Fruit fly (Drosophila melanogaster) whole organism, embryonic: ENCODE data around the gene Mlp84B.
A peak's percentile ranks its signal among the peaks of the same experiment; 100 is the strongest.

Source experiments
- Adf1 ChIP-seq: fragments of 200-800 bp; sonication (Bioruptor generic); IDR thresholded peaks from 2 replicates; pipeline ENCODE4 v1.3.6; 2022; ENCODE audit warnings: missing biosample characterization, missing genetic modification characterization
- Bgb ChIP-seq: fragments of 200-800 bp; sonication (Bioruptor generic); IDR thresholded peaks from 2 replicates; pipeline ENCODE4 v1.3.6; 2022; ENCODE audit warnings: missing biosample characterization, missing genetic modification characterization; ENCODE audit not compliant: partially characterized antibody
- C15 ChIP-seq: fragments of 200-800 bp; sonication (Bioruptor generic); IDR thresholded peaks from 3 replicates; pipeline ENCODE4 v1.3.6; 2022; ENCODE audit warnings: missing biosample characterization, missing genetic modification characterization
- CG13424 ChIP-seq: fragments of 200-800 bp; sonication (Bioruptor generic); optimal IDR thresholded peaks from 2 replicates; lab custom pipeline; 2019; ENCODE audit warnings: missing biosample characterization, mild to moderate bottlenecking, missing genetic modification characterization, moderate library complexity
- CG15073 ChIP-seq: fragments of 200-800 bp; sonication (Bioruptor generic); optimal IDR thresholded peaks from 2 replicates; lab custom pipeline; 2016; ENCODE audit warnings: missing biosample characterization, missing genetic modification characterization
- CG2199 ChIP-seq: fragments of 200-800 bp; sonication (Bioruptor generic); IDR thresholded peaks from 3 replicates; pipeline ENCODE4 v1.3.6; 2022; ENCODE audit warnings: missing biosample characterization, missing genetic modification characterization
- CG2202 ChIP-seq: fragments of 200-800 bp; sonication (Bioruptor generic); optimal IDR thresholded peaks from 2 replicates; lab custom pipeline; 2018; ENCODE audit warnings: missing biosample characterization, mild to moderate bottlenecking, missing genetic modification characterization
- CG2889 ChIP-seq: fragments of 200-800 bp; sonication (Bioruptor generic); IDR thresholded peaks from 3 replicates; pipeline ENCODE4 v1.3.6; 2022; ENCODE audit warnings: missing biosample characterization, missing genetic modification characterization
- CG3065 ChIP-seq: fragments of 200-800 bp; sonication (Bioruptor generic); optimal IDR thresholded peaks from 2 replicates; lab custom pipeline; 2016; ENCODE audit warnings: missing biosample characterization, missing genetic modification characterization
- CG34376 ChIP-seq: fragments of 200-800 bp; sonication (Bioruptor generic); optimal IDR thresholded peaks from 2 replicates; lab custom pipeline; 2018; ENCODE audit warnings: missing biosample characterization, mild to moderate bottlenecking, missing genetic modification characterization
- CG42726 ChIP-seq: fragments of 200-800 bp; sonication (Bioruptor generic); IDR thresholded peaks from 2 replicates; pipeline ENCODE4 v1.3.6; 2022; ENCODE audit warnings: missing biosample characterization, missing genetic modification characterization; ENCODE audit not compliant: partially characterized antibody
- CG4328 ChIP-seq: fragments of 200-800 bp; sonication (Bioruptor generic); optimal IDR thresholded peaks from 3 replicates; lab custom pipeline; 2017; ENCODE audit warnings: missing biosample characterization, missing genetic modification reagents, missing genetic modification characterization
- CG43689 ChIP-seq: fragments of 200-800 bp; sonication (Bioruptor generic); IDR thresholded peaks from 2 replicates; pipeline ENCODE4 v1.3.6; 2022; ENCODE audit warnings: missing biosample characterization, missing genetic modification characterization
- CG4820 ChIP-seq: fragments of 200-800 bp; sonication (Bioruptor generic); optimal IDR thresholded peaks from 3 replicates; lab custom pipeline; 2016; ENCODE audit warnings: missing biosample characterization, missing genetic modification characterization
- CG5953 ChIP-seq: fragments of 200-800 bp; sonication (Bioruptor generic); IDR thresholded peaks from 2 replicates; pipeline ENCODE4 v1.3.6; 2022; ENCODE audit warnings: missing biosample characterization, missing genetic modification characterization
- CG6654 ChIP-seq: fragments of 200-800 bp; sonication (Bioruptor generic); optimal IDR thresholded peaks from 2 replicates; lab custom pipeline; 2017; ENCODE audit warnings: missing biosample characterization, mild to moderate bottlenecking, missing genetic modification characterization
- CG7271 ChIP-seq: fragments of 200-800 bp; sonication (Bioruptor generic); optimal IDR thresholded peaks from 2 replicates; lab custom pipeline; 2018; ENCODE audit warnings: missing biosample characterization, mild to moderate bottlenecking, missing genetic modification characterization, moderate library complexity
- CG7786 ChIP-seq: fragments of 200-800 bp; sonication (Bioruptor generic); optimal IDR thresholded peaks from 2 replicates; lab custom pipeline; 2016; ENCODE audit warnings: missing biosample characterization, missing genetic modification characterization
- CG8281 ChIP-seq: fragments of 200-800 bp; sonication (Bioruptor generic); optimal IDR thresholded peaks from 2 replicates; lab custom pipeline; 2018; ENCODE audit warnings: missing biosample characterization, mild to moderate bottlenecking, missing genetic modification characterization, moderate library complexity
- CG8290 ChIP-seq, 3 experiments: fragments of 200-800 bp; sonication (Bioruptor generic); optimal IDR thresholded peaks; 2 replicates each; lab custom pipeline; 2016 to 2019; ENCODE audit warnings: missing biosample characterization in 3 of 3, missing genetic modification characterization in 3 of 3, mild to moderate bottlenecking in 2 of 3, moderate library complexity in 1 of 3
- CHES-1-like ChIP-seq: fragments of 200-800 bp; sonication (Bioruptor generic); optimal IDR thresholded peaks from 2 replicates; lab custom pipeline; 2016; ENCODE audit warnings: missing biosample characterization, missing genetic modification characterization
- D19B ChIP-seq: fragments of 200-800 bp; sonication (Bioruptor generic); optimal IDR thresholded peaks from 2 replicates; lab custom pipeline; 2017; ENCODE audit warnings: missing biosample characterization, mild to moderate bottlenecking, missing genetic modification characterization
- Dip2 ChIP-seq: fragments of 200-800 bp; sonication (Bioruptor generic); IDR thresholded peaks from 2 replicates; pipeline ENCODE4 v1.3.6; 2022; ENCODE audit warnings: missing biosample characterization, missing genetic modification characterization
- Ets65A ChIP-seq: fragments of 200-800 bp; sonication (Bioruptor generic); peaks from one replicate; lab custom pipeline; 2016; ENCODE audit warnings: missing biosample characterization, missing genetic modification characterization
- Hmr ChIP-seq: fragments of 200-800 bp; sonication (Bioruptor generic); optimal IDR thresholded peaks from 3 replicates; lab custom pipeline; 2017; ENCODE audit warnings: mild to moderate bottlenecking, missing biosample characterization, missing genetic modification reagents, missing genetic modification characterization
- Hmx ChIP-seq: fragments of 200-800 bp; sonication (Bioruptor generic); optimal IDR thresholded peaks from 2 replicates; lab custom pipeline; 2016; ENCODE audit warnings: missing biosample characterization, missing genetic modification characterization
- MBD-R2 ChIP-seq: fragments of 200-800 bp; sonication (Bioruptor generic); IDR thresholded peaks from 2 replicates; pipeline ENCODE4 v1.3.6; 2022; ENCODE audit warnings: missing biosample characterization, missing genetic modification characterization
- PHDP ChIP-seq: fragments of 200-800 bp; sonication (Bioruptor generic); optimal IDR thresholded peaks from 3 replicates; lab custom pipeline; 2018; ENCODE audit warnings: missing biosample characterization, mild to moderate bottlenecking, missing genetic modification characterization, moderate library complexity
- Rfx ChIP-seq: fragments of 200-800 bp; sonication (Bioruptor generic); IDR thresholded peaks from 2 replicates; pipeline ENCODE4 v1.3.6; 2022; ENCODE audit warnings: missing biosample characterization, missing genetic modification characterization
- Six4 ChIP-seq: fragments of 200-800 bp; sonication (Bioruptor generic); optimal IDR thresholded peaks from 2 replicates; lab custom pipeline; 2016; ENCODE audit warnings: missing biosample characterization, missing genetic modification characterization
- aop ChIP-seq: fragments of 200-800 bp; sonication (Bioruptor generic); IDR thresholded peaks from 2 replicates; pipeline ENCODE4 v1.3.6; 2022; ENCODE audit warnings: missing biosample characterization, missing genetic modification characterization
- ato ChIP-seq: fragments of 200-800 bp; sonication (Bioruptor generic); IDR thresholded peaks from 2 replicates; pipeline ENCODE4 v1.3.6; 2022; ENCODE audit warnings: missing biosample characterization, missing genetic modification characterization; ENCODE audit not compliant: partially characterized antibody
- btn ChIP-seq: fragments of 200-800 bp; sonication (Bioruptor generic); optimal IDR thresholded peaks from 2 replicates; lab custom pipeline; 2016; ENCODE audit warnings: missing biosample characterization, missing genetic modification characterization
- chinmo ChIP-seq: fragments of 200-800 bp; sonication (Bioruptor generic); IDR thresholded peaks from 4 replicates; pipeline ENCODE4 v1.3.6; 2022; ENCODE audit warnings: missing biosample characterization, missing genetic modification characterization; ENCODE audit not compliant: partially characterized antibody
- crol ChIP-seq: fragments of 200-800 bp; sonication (Bioruptor generic); IDR thresholded peaks from 2 replicates; pipeline ENCODE4 v1.3.6; 2022; ENCODE audit warnings: missing biosample characterization, missing genetic modification characterization
- dysf ChIP-seq: fragments of 200-800 bp; sonication (Bioruptor generic); IDR thresholded peaks from 3 replicates; pipeline ENCODE4 v1.3.6; 2022; ENCODE audit warnings: missing biosample characterization, missing genetic modification characterization
- fd64A ChIP-seq: fragments of 200-800 bp; sonication (Bioruptor generic); optimal IDR thresholded peaks from 3 replicates; lab custom pipeline; 2018; ENCODE audit warnings: missing biosample characterization, mild to moderate bottlenecking, missing genetic modification characterization
- gcm2 ChIP-seq: fragments of 200-800 bp; sonication (Bioruptor generic); optimal IDR thresholded peaks from 2 replicates; lab custom pipeline; 2016; ENCODE audit warnings: missing biosample characterization, missing genetic modification characterization
- gt ChIP-seq: fragments of 200-800 bp; sonication (Bioruptor generic); IDR thresholded peaks from 2 replicates; pipeline ENCODE4 v1.3.6; 2022; ENCODE audit warnings: missing biosample characterization, missing genetic modification characterization
- insv ChIP-seq, 2 experiments: fragments of 200-800 bp; sonication (Bioruptor generic); optimal IDR thresholded peaks; 3 replicates each; lab custom pipeline; 2016 to 2018; ENCODE audit warnings: missing biosample characterization in 2 of 2, missing genetic modification characterization in 2 of 2
- lola ChIP-seq, 3 experiments: fragments of >200 bp in 2 of 3; fragments of 200-800 bp in 1 of 3; sonication (Bioruptor generic) in 1 of 3; optimal IDR thresholded peaks; 2 replicates each; lab custom pipeline; 2017 to 2019; ENCODE audit warnings: missing biosample characterization in 3 of 3, missing genetic modification characterization in 3 of 3, mild to moderate bottlenecking in 1 of 3, moderate library complexity in 1 of 3
- lov ChIP-seq, 2 experiments: fragments of 200-800 bp in 1 of 2; fragments of >200 bp in 1 of 2; sonication (Bioruptor generic) in 1 of 2; IDR thresholded peaks in 1 of 2; optimal IDR thresholded peaks in 1 of 2; 2 replicates in 1 of 2; 3 replicates in 1 of 2; pipeline versions ENCODE4 v1.3.6 to Lab custom; 2017 to 2022; ENCODE audit warnings: missing biosample characterization in 1 of 2, missing genetic modification characterization in 1 of 2
- pb ChIP-seq: fragments of 200-800 bp; sonication (Bioruptor generic); optimal IDR thresholded peaks from 3 replicates; lab custom pipeline; 2016; ENCODE audit warnings: missing biosample characterization, missing genetic modification characterization
- peb ChIP-seq: fragments of 200-800 bp; sonication (Bioruptor generic); IDR thresholded peaks from 2 replicates; pipeline ENCODE4 v1.3.6; 2022; ENCODE audit warnings: missing biosample characterization, missing genetic modification characterization
- pfk ChIP-seq: fragments of 200-800 bp; sonication (Bioruptor generic); optimal IDR thresholded peaks from 2 replicates; lab custom pipeline; 2018; ENCODE audit warnings: missing biosample characterization, mild to moderate bottlenecking, missing genetic modification characterization, moderate library complexity
- stwl ChIP-seq: fragments of 200-800 bp; sonication (Bioruptor generic); optimal IDR thresholded peaks from 3 replicates; lab custom pipeline; 2018; ENCODE audit warnings: missing biosample characterization, mild to moderate bottlenecking, missing genetic modification characterization, moderate library complexity
- tap ChIP-seq: fragments of 200-800 bp; optimal IDR thresholded peaks from 3 replicates; lab custom pipeline; 2019; ENCODE audit warnings: missing biosample characterization, mild to moderate bottlenecking, missing genetic modification characterization, moderate library complexity
- unpg ChIP-seq: fragments of 200-800 bp; sonication (Bioruptor generic); optimal IDR thresholded peaks from 3 replicates; lab custom pipeline; 2018; ENCODE audit warnings: missing biosample characterization, mild to moderate bottlenecking, missing genetic modification characterization, moderate library complexity
- zen ChIP-seq: fragments of 200-800 bp; sonication (Bioruptor generic); optimal IDR thresholded peaks from 3 replicates; lab custom pipeline; 2018; ENCODE audit warnings: missing biosample characterization, mild to moderate bottlenecking, missing genetic modification characterization, moderate library complexity

The Mlp84B gene

DNA sequence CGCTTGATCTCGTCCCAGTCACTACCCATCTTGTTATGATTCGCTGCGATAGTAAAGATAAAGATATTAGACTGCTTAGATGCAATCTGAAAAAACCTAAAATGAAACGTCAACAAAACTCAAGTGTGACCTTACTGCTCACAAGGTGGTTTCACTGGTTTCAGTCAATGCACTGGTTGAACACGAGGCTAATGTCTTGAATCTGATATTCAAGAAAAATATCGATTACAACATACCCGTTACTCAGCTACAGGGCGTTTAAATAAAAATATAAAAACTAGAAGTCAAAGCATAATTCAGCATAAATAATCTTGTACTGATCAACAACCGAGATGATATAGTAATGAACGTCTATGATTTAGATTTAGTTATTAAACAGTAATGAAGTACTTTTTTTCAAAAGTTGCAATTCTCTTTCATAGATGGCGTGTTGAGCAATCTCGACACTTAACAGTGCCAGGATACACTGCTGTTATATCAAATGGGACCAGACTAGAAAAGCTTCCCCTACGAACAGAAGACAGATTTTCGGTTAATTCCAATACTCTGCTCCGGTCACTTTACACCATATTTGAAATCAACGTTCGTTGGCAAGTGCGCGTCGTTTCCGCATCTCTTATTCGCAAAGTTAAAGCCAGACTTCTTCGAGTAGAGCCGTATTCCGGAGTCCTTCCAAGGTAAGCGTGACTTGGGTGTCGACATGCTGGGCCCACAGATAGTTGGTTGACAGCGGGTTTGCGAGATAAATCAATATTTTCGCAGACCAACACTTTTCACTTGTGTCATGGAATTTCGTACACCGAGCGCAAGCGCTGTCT lies 43.0 kb downstream of the Mlp84B start, which contains the start of the genes Ufl1 and CG1943 (continued):
- TF ChIP-seq MBD-R2 (no peak), chinmo (GFP tag; lab: Robert Waterston, UW) (no peak), D19B (GFP tag; lab: Kevin White, UChicago) (no peak), CG7271 (no peak), unpg (GFP tag; lab: Kevin White, UChicago) (no peak), dysf (no peak), zen (peak; percentile 8), CG43689 (no peak), CG3065 (GFP tag; lab: Kevin White, UChicago) (no peak), CG7786 (GFP tag; lab: Kevin White, UChicago) (no peak), CG42726 (no peak), CG5953 (GFP tag; lab: Robert Waterston, UW) (no peak), CG4328 (no peak), btn (no peak), CG8281 (tag; lab: Kevin White, UChicago) (no peak), peb (no peak), pb (GFP tag; lab: Kevin White, UChicago) (no peak), pfk (no peak), CG13424 (tag; lab: Kevin White, UChicago) (no peak), Hmr (GFP tag; lab: Kevin White, UChicago) (peak; percentile 72), lola (GFP tag; optimal IDR thresholded peaks at IDR 0.05; lab: Kevin White, UChicago) (peak in 1 of 3 experiments; percentile 14), ato (no peak), gt (GFP tag; lab: Robert Waterston, UW) (no peak), aop (GFP tag; lab: Robert Waterston, UW) (no peak), gcm2 (GFP tag; lab: Kevin White, UChicago) (no peak), Six4 (no peak), stwl (tag; lab: Kevin White, UChicago) (peak; percentile 55), crol (GFP tag; lab: Robert Waterston, UW) (no peak), Adf1 (GFP tag; lab: Robert Waterston, UW) (no peak), Ets65A (no peak), CG6654 (GFP tag; lab: Kevin White, UChicago) (no peak), lov (optimal IDR thresholded peaks at IDR 0.05; lab: Kevin White, UChicago) (no peak), lov (GFP tag; IDR thresholded peaks at IDR 0.05; lab: Robert Waterston, UW) (no peak), Hmx (GFP tag; lab: Kevin White, UChicago) (no peak), CHES-1-like (peak; percentile 71), CG2202 (tag; lab: Kevin White, UChicago) (no peak), insv (GFP tag; optimal IDR thresholded peaks at IDR 0.05; lab: Kevin White, UChicago) (peak in 1 of 2 experiments; percentile 31), CG2199 (GFP tag; lab: Robert Waterston, UW) (no peak), C15 (no peak), PHDP (tag; lab: Kevin White, UChicago) (no peak), CG34376 (no peak), CG2889 (GFP tag; lab: Robert Waterston, UW) (no peak), Rfx (GFP tag; lab: Robert Waterston, UW) (no peak), CG8290 (GFP tag; optimal IDR thresholded peaks at IDR 0.05; lab: Kevin White, UChicago) (no peak), CG8290 (tag; optimal IDR thresholded peaks at IDR 0.05; lab: Kevin White, UChicago) (peak in 1 of 2 experiments; percentile 24), Bgb (no peak), CG4820 (GFP tag; lab: Kevin White, UChicago) (no peak), fd64A (GFP tag; lab: Kevin White, UChicago) (peak; percentile 1), Dip2 (GFP tag; lab: Robert Waterston, UW) (no peak), CG15073 (GFP tag; lab: Kevin White, UChicago) (no peak), tap (tag; lab: Kevin White, UChicago) (no peak)
